Fruit fly (Drosophila melanogaster): Measurements from ENCODE around the gene viaf.

dm6 chr3L:11990436-11990835 is 2.5 kb downstream of the viaf start, which contains the start of gene CG6931:
- TF ChIP-seq sens-2 (GFP tag; IDR thresholded peaks at IDR 0.05) = no peak
- no peak for TF ChIP-seq Xrp1 (GFP tag; IDR thresholded peaks at IDR 0.05)
- TF ChIP-seq nerfin-1 (tag; optimal IDR thresholded peaks at IDR 0.05) = no peak

Measured in whole organism, embryonic.